Fruit fly (Drosophila melanogaster): ENCODE measurements around the gene CG31131.

dm6 chr3R:27988647-27989430, 25.8 kb upstream of the CG31131 start:
- TF ChIP-seq CG8478 (optimal IDR thresholded peaks at IDR 0.05) (no peak), psq (optimal IDR thresholded peaks at IDR 0.05) (no peak), usp (GFP tag; optimal IDR thresholded peaks at IDR 0.05) (no peak), pan (optimal IDR thresholded peaks at IDR 0.05) (no peak)
